Worm (Caenorhabditis elegans) whole organism, L4 larva: ENCODE data around the gene cnt-1.

ENCODE experiments used
- F37D6.2 ChIP-seq: sonication (generic microtip); optimal IDR thresholded peaks from 2 replicates; lab custom pipeline; 2016; ENCODE audit warnings: mild to moderate bottlenecking, missing genetic modification characterization, missing compliant biosample characterization
- T20F7.1 ChIP-seq: fragments of 200-800 bp; sonication (Bioruptor generic); optimal IDR thresholded peaks from 2 replicates; lab custom pipeline; 2018; ENCODE audit warnings: mild to moderate bottlenecking, missing genetic modification characterization, missing compliant biosample characterization
- T26A8.4 ChIP-seq: fragments of 200-800 bp; sonication (Bioruptor generic); IDR thresholded peaks from 2 replicates; pipeline ENCODE4 v1.3.6; 2022; ENCODE audit warnings: missing genetic modification characterization, missing compliant biosample characterization
- Y105C5A.15 ChIP-seq: fragments of 200-800 bp; sonication (Bioruptor generic); IDR thresholded peaks from 2 replicates; pipeline ENCODE4 v1.3.6; 2022; ENCODE audit warnings: missing genetic modification characterization, missing compliant biosample characterization
- aha-1 ChIP-seq: fragments of 150-350 bp; peaks from one replicate; lab custom pipeline; 2014; ENCODE audit warnings: missing biosample characterization, missing genetic modification characterization
- aly-2 ChIP-seq: sonication (generic microtip); optimal IDR thresholded peaks from 2 replicates; lab custom pipeline; 2018; ENCODE audit warnings: missing biosample characterization, missing genetic modification characterization
- ceh-82 ChIP-seq: sonication (generic microtip); optimal IDR thresholded peaks from 2 replicates; lab custom pipeline; 2017; ENCODE audit warnings: missing biosample characterization, missing genetic modification characterization
- ctbp-1 ChIP-seq: fragments of 200-800 bp; sonication (Bioruptor generic); IDR thresholded peaks from 2 replicates; pipeline ENCODE4 v1.3.6; 2022; ENCODE audit warnings: missing genetic modification reagents, missing genetic modification characterization, missing compliant biosample characterization
- daf-16 ChIP-seq, 3 experiments: sonication (generic microtip); optimal IDR thresholded peaks; 2 replicates each; lab custom pipeline; 2016 to 2017; ENCODE audit warnings: missing genetic modification characterization in 3 of 3, missing genetic modification reagents in 3 of 3, mild to moderate bottlenecking in 2 of 3, missing compliant biosample characterization in 2 of 3, missing biosample characterization in 1 of 3, moderate library complexity in 1 of 3
- dmd-8 ChIP-seq: fragments of 200-800 bp; sonication (Bioruptor generic); IDR thresholded peaks from 2 replicates; pipeline ENCODE4 v1.3.6; 2022; ENCODE audit warnings: missing genetic modification characterization, missing compliant biosample characterization
- dve-1 ChIP-seq: sonication (generic microtip); optimal IDR thresholded peaks from 2 replicates; lab custom pipeline; 2017; ENCODE audit warnings: antibody characterized with exemption, mild to moderate bottlenecking, missing genetic modification characterization, missing compliant biosample characterization; ENCODE audit not compliant: insufficient read depth
- egl-27 ChIP-seq: sonication (generic microtip); optimal IDR thresholded peaks from 3 replicates; lab custom pipeline; 2017; ENCODE audit warnings: missing biosample characterization, missing genetic modification reagents, missing genetic modification characterization
- fos-1 ChIP-seq: fragments of 150-350 bp; optimal IDR thresholded peaks from 2 replicates; lab custom pipeline; 2014; ENCODE audit warnings: missing biosample characterization, missing genetic modification characterization
- gei-8 ChIP-seq: fragments of 200-800 bp; sonication (Bioruptor generic); optimal IDR thresholded peaks from 2 replicates; lab custom pipeline; 2018; ENCODE audit warnings: mild to moderate bottlenecking, missing genetic modification characterization, missing compliant biosample characterization
- hif-1 ChIP-seq, 2 experiments: sonication (generic microtip); optimal IDR thresholded peaks; 2 replicates each; lab custom pipeline; 2016 to 2017; ENCODE audit warnings: missing compliant biosample characterization in 2 of 2, missing genetic modification characterization in 2 of 2, missing genetic modification reagents in 2 of 2, missing genotype in 2 of 2, mild to moderate bottlenecking in 1 of 2
- jun-1 ChIP-seq: fragments of 150-350 bp; optimal IDR thresholded peaks from 2 replicates; lab custom pipeline; 2014; ENCODE audit warnings: missing biosample characterization, missing genetic modification reagents, missing genetic modification characterization
- lim-7 ChIP-seq: fragments of 200-800 bp; sonication (Bioruptor generic); IDR thresholded peaks from 2 replicates; pipeline ENCODE4 v1.3.6; 2022; ENCODE audit warnings: missing genetic modification characterization, missing compliant biosample characterization
- lin-13 ChIP-seq: fragments of 150-350 bp; optimal IDR thresholded peaks from 2 replicates; lab custom pipeline; 2014; ENCODE audit warnings: missing biosample characterization, missing genetic modification reagents, missing genetic modification characterization
- lin-29 ChIP-seq: fragments of 200-800 bp; sonication (Bioruptor generic); IDR thresholded peaks from 2 replicates; pipeline ENCODE4 v1.3.6; 2022; ENCODE audit warnings: missing genetic modification reagents, missing genetic modification characterization, missing compliant biosample characterization
- lin-38 ChIP-seq: fragments of 200-800 bp; sonication (Bioruptor generic); IDR thresholded peaks from 2 replicates; pipeline ENCODE4 v1.3.6; 2022; ENCODE audit warnings: missing genetic modification reagents, missing genetic modification characterization, missing compliant biosample characterization
- lin-39 ChIP-seq: fragments of 150-350 bp; optimal IDR thresholded peaks from 2 replicates; lab custom pipeline; 2014; ENCODE audit warnings: missing biosample characterization, missing genetic modification reagents, missing genetic modification characterization
- lir-3 ChIP-seq: sonication (generic microtip); optimal IDR thresholded peaks from 2 replicates; lab custom pipeline; 2016; ENCODE audit warnings: mild to moderate bottlenecking, missing genetic modification characterization, missing compliant biosample characterization
- lsy-2 ChIP-seq, 2 experiments: fragments of 150-350 bp in 1 of 2; sonication (generic microtip) in 1 of 2; optimal IDR thresholded peaks; 2 replicates each; lab custom pipeline; 2014 to 2017; ENCODE audit warnings: missing biosample characterization in 2 of 2, missing genetic modification characterization in 2 of 2
- mdl-1 ChIP-seq, 2 experiments: fragments of 150-350 bp in 1 of 2; sonication (generic microtip) in 1 of 2; optimal IDR thresholded peaks; 2 replicates each; lab custom pipeline; 2014 to 2017; ENCODE audit warnings: missing biosample characterization in 2 of 2, missing genetic modification characterization in 2 of 2
- mdt-29 ChIP-seq: fragments of 200-800 bp; sonication (Bioruptor generic); IDR thresholded peaks from 2 replicates; pipeline ENCODE4 v1.3.6; 2022; ENCODE audit warnings: missing genetic modification reagents, missing genetic modification characterization, missing compliant biosample characterization
- mep-1 ChIP-seq: fragments of 150-350 bp; sonication (generic microtip); optimal IDR thresholded peaks from 3 replicates; lab custom pipeline; 2014; ENCODE audit warnings: missing biosample characterization, missing genetic modification characterization
- mxl-2 ChIP-seq: fragments of 200-800 bp; sonication (Bioruptor generic); conservative IDR thresholded peaks from 2 replicates; pipeline ENCODE4 v1.3.6; 2022; ENCODE audit warnings: missing genetic modification reagents, missing genetic modification characterization, missing compliant biosample characterization
- mxl-3 ChIP-seq: fragments of 200-800 bp; sonication (Bioruptor generic); optimal IDR thresholded peaks from 2 replicates; lab custom pipeline; 2018; ENCODE audit warnings: mild to moderate bottlenecking, missing genetic modification characterization, missing compliant biosample characterization
- nhr-11 ChIP-seq: fragments of 150-350 bp; optimal IDR thresholded peaks from 2 replicates; lab custom pipeline; 2014; ENCODE audit warnings: missing biosample characterization, missing genetic modification characterization
- nhr-25 ChIP-seq: sonication (generic microtip); optimal IDR thresholded peaks from 2 replicates; lab custom pipeline; 2017; ENCODE audit warnings: missing genetic modification characterization, mild to moderate bottlenecking, missing compliant biosample characterization, antibody characterized with exemption, moderate library complexity, borderline replicate concordance; ENCODE audit not compliant: insufficient read depth
- nhr-28 ChIP-seq: fragments of 150-350 bp; optimal IDR thresholded peaks from 2 replicates; lab custom pipeline; 2014; ENCODE audit warnings: missing biosample characterization, missing genetic modification characterization
- nhr-42 ChIP-seq: fragments of 200-800 bp; sonication (Bioruptor generic); IDR thresholded peaks from 2 replicates; pipeline ENCODE4 v1.3.6; 2022; ENCODE audit warnings: missing genetic modification characterization, missing compliant biosample characterization
- nhr-6 ChIP-seq: fragments of 150-350 bp; optimal IDR thresholded peaks from 2 replicates; lab custom pipeline; 2014; ENCODE audit warnings: missing biosample characterization, missing genetic modification characterization
- nhr-77 ChIP-seq: fragments of 150-350 bp; optimal IDR thresholded peaks from 2 replicates; lab custom pipeline; 2014; ENCODE audit warnings: missing biosample characterization, missing genetic modification characterization
- php-3 ChIP-seq: fragments of 200-800 bp; sonication (Bioruptor generic); IDR thresholded peaks from 2 replicates; pipeline ENCODE4 v1.3.6; 2022; ENCODE audit warnings: missing genetic modification reagents, missing genetic modification characterization, missing compliant biosample characterization
- sdz-12 ChIP-seq: fragments of 200-800 bp; sonication (Bioruptor generic); optimal IDR thresholded peaks from 2 replicates; lab custom pipeline; 2018; ENCODE audit warnings: mild to moderate bottlenecking, missing genetic modification characterization, missing compliant biosample characterization
- skn-1 ChIP-seq: fragments of 150-350 bp; optimal IDR thresholded peaks from 2 replicates; lab custom pipeline; 2014; ENCODE audit warnings: missing biosample characterization, missing genetic modification characterization
- tag-97 ChIP-seq: fragments of 200-800 bp; sonication (Bioruptor generic); IDR thresholded peaks from 2 replicates; pipeline ENCODE4 v1.3.6; 2022; ENCODE audit warnings: missing genetic modification characterization, missing compliant biosample characterization
- tra-1 ChIP-seq: fragments of 200-800 bp; sonication (Bioruptor generic); IDR thresholded peaks from 2 replicates; pipeline ENCODE4 v1.3.6; 2022; ENCODE audit warnings: missing genetic modification reagents, missing genetic modification characterization, missing compliant biosample characterization
- zag-1 ChIP-seq: fragments of 150-350 bp; optimal IDR thresholded peaks from 2 replicates; lab custom pipeline; 2014; ENCODE audit warnings: missing biosample characterization, missing genetic modification characterization
- zfp-2 ChIP-seq: sonication (generic microtip); optimal IDR thresholded peaks from 2 replicates; lab custom pipeline; 2016; ENCODE audit warnings: mild to moderate bottlenecking, missing genetic modification characterization, missing compliant biosample characterization
- zip-2 ChIP-seq: fragments of 150-350 bp; optimal IDR thresholded peaks from 2 replicates; lab custom pipeline; 2014; ENCODE audit warnings: missing biosample characterization, missing genetic modification characterization
- ztf-7 ChIP-seq: fragments of 150-350 bp; optimal IDR thresholded peaks from 2 replicates; lab custom pipeline; 2014; ENCODE audit warnings: missing biosample characterization, missing genetic modification characterization

cnt-1 gene

ce11 chrII:12102365-12102764 lies 13.7 kb upstream of the cnt-1 start (continued):
- TF ChIP-seq lin-38 (GFP tag; lab: Robert Waterston, UW), result peak; percentile 85
- TF ChIP-seq sdz-12, result no peak
- TF ChIP-seq aly-2, result no peak
- TF ChIP-seq mdl-1 (tag; optimal IDR thresholded peaks at IDR 0.05; lab: Kevin White, UChicago), result peak; percentile 94 to 99
- peak; percentile 91 for TF ChIP-seq nhr-6 (tag; lab: Kevin White, UChicago)
- TF ChIP-seq skn-1, result peak; percentile 42
- TF ChIP-seq zfp-2 (tag; lab: Kevin White, UChicago), result peak; percentile 41
- TF ChIP-seq tra-1, result peak; percentile 86
- peak; percentile 98 for TF ChIP-seq dve-1
- peak; percentile 63; the same call in 1 of the 2 replicates for TF ChIP-seq nhr-42 (GFP tag; lab: Robert Waterston, UW)
- TF ChIP-seq lin-13 (GFP tag; lab: Kevin White, UChicago), result peak; percentile 69
- TF ChIP-seq aha-1 (tag; lab: Kevin White, UChicago), result peak; percentile 98
- no peak for TF ChIP-seq egl-27 (tag; lab: Kevin White, UChicago)
- peak; percentile 85 for TF ChIP-seq nhr-28 (tag; lab: Kevin White, UChicago)
- no peak for TF ChIP-seq tag-97 (GFP tag; lab: Robert Waterston, UW)
- TF ChIP-seq nhr-77 (tag; lab: Kevin White, UChicago), result peak; percentile 88
- TF ChIP-seq mep-1 (tag; lab: Kevin White, UChicago), result peak; percentile 94
- TF ChIP-seq F37D6.2 (tag; lab: Kevin White, UChicago), result peak; percentile 74
- TF ChIP-seq ctbp-1 (GFP tag; lab: Robert Waterston, UW), result 0 out of 2 replicates have a peak, but pooled peaks have one; percentile 44
- peak; percentile 58 for TF ChIP-seq jun-1 (tag; lab: Kevin White, UChicago)
- peak; percentile 84 for TF ChIP-seq zip-2 (tag; lab: Kevin White, UChicago)
- peak; percentile 62 to 87 for TF ChIP-seq hif-1 (tag; optimal IDR thresholded peaks at IDR 0.05; lab: Kevin White, UChicago)
- TF ChIP-seq lim-7 (GFP tag; lab: Robert Waterston, UW), result no peak
- peak; percentile 82 for TF ChIP-seq ztf-7 (tag; lab: Kevin White, UChicago)
- peak; percentile 91 for TF ChIP-seq T26A8.4 (GFP tag; lab: Robert Waterston, UW)
- peak; percentile 81 for TF ChIP-seq php-3
- TF ChIP-seq nhr-11 (tag; lab: Kevin White, UChicago), result peak; percentile 97
- TF ChIP-seq lin-39, result no peak
- TF ChIP-seq Y105C5A.15, result 0 out of 2 replicates have a peak, but pooled peaks have one; percentile 29
- no peak for TF ChIP-seq ceh-82 (tag; lab: Kevin White, UChicago)
- peak; percentile 78 to 97 for TF ChIP-seq daf-16 (GFP tag; optimal IDR thresholded peaks at IDR 0.05; lab: Kevin White, UChicago)
- TF ChIP-seq daf-16 (tag; optimal IDR thresholded peaks at IDR 0.05; lab: Kevin White, UChicago), result peak; percentile 94
- TF ChIP-seq mdt-29, result peak; percentile 98
- TF ChIP-seq mxl-3 (GFP tag; lab: Kevin White, UChicago), result peak; percentile 96
- peak; percentile 64 for TF ChIP-seq nhr-25 (tag; lab: Kevin White, UChicago)
- TF ChIP-seq lsy-2 (tag; optimal IDR thresholded peaks at IDR 0.05; lab: Kevin White, UChicago), result peak; percentile 78 to 93
- TF ChIP-seq fos-1, result no peak
- no peak for TF ChIP-seq gei-8 (GFP tag; lab: Kevin White, UChicago)
- TF ChIP-seq lir-3 (tag; lab: Kevin White, UChicago), result no peak
- no peak for TF ChIP-seq lin-29
- TF ChIP-seq dmd-8, result no peak
- TF ChIP-seq mxl-2, result no peak
- no peak for TF ChIP-seq T20F7.1 (GFP tag; lab: Kevin White, UChicago)
- no peak for TF ChIP-seq zag-1 (tag; lab: Kevin White, UChicago)
